Fruit fly (Drosophila melanogaster) whole organism, embryonic: ENCODE results near the gene 5-HT2B.

Source experiments
- Bgb ChIP-seq: fragments of 200-800 bp; sonication (Bioruptor generic); IDR thresholded peaks from 2 replicates; pipeline ENCODE4 v1.3.6; 2022; ENCODE audit warnings: missing biosample characterization, missing genetic modification characterization; ENCODE audit not compliant: partially characterized antibody
- CG11456 ChIP-seq: fragments of 200-800 bp; sonication (Bioruptor generic); IDR thresholded peaks from 3 replicates; pipeline ENCODE4 v1.3.6; 2022; ENCODE audit warnings: missing biosample characterization, missing genetic modification characterization
- CG11560 ChIP-seq: fragments of 200-800 bp; sonication (Bioruptor generic); IDR thresholded peaks from 3 replicates; pipeline ENCODE4 v1.3.6; 2022; ENCODE audit warnings: missing biosample characterization, missing genetic modification characterization
- CG12391 ChIP-seq: fragments of 200-800 bp; sonication (Bioruptor generic); optimal IDR thresholded peaks from 3 replicates; lab custom pipeline; 2018; ENCODE audit warnings: missing biosample characterization, mild to moderate bottlenecking, missing genetic modification characterization, moderate library complexity
- CG12659 ChIP-seq: fragments of 200-800 bp; sonication (Bioruptor generic); optimal IDR thresholded peaks from 3 replicates; lab custom pipeline; 2017; ENCODE audit warnings: mild to moderate bottlenecking, missing biosample characterization, missing genetic modification reagents, missing genetic modification characterization
- CG13287 ChIP-seq: fragments of 200-800 bp; sonication (Bioruptor generic); IDR thresholded peaks from 2 replicates; pipeline ENCODE4 v1.3.6; 2022; ENCODE audit warnings: missing biosample characterization, missing genetic modification characterization; ENCODE audit not compliant: partially characterized antibody
- CG13296 ChIP-seq: fragments of 200-800 bp; sonication (Bioruptor generic); optimal IDR thresholded peaks from 3 replicates; lab custom pipeline; 2018; ENCODE audit warnings: missing biosample characterization, mild to moderate bottlenecking, missing genetic modification characterization
- CG14050 ChIP-seq: fragments of 200-800 bp; sonication (Bioruptor generic); IDR thresholded peaks from 3 replicates; pipeline ENCODE4 v1.3.6; 2022; ENCODE audit warnings: missing biosample characterization, missing genetic modification characterization
- CG16779 ChIP-seq: fragments of 200-800 bp; sonication (Bioruptor generic); IDR thresholded peaks from 2 replicates; pipeline ENCODE4 v1.3.6; 2022; ENCODE audit warnings: missing biosample characterization, missing genetic modification characterization
- CG16863 ChIP-seq: fragments of 200-800 bp; sonication (Bioruptor generic); optimal IDR thresholded peaks from 3 replicates; lab custom pipeline; 2016; ENCODE audit warnings: missing biosample characterization, missing genetic modification characterization
- CG2199 ChIP-seq: fragments of 200-800 bp; sonication (Bioruptor generic); IDR thresholded peaks from 3 replicates; pipeline ENCODE4 v1.3.6; 2022; ENCODE audit warnings: missing biosample characterization, missing genetic modification characterization
- CG3065 ChIP-seq: fragments of 200-800 bp; sonication (Bioruptor generic); optimal IDR thresholded peaks from 2 replicates; lab custom pipeline; 2016; ENCODE audit warnings: missing biosample characterization, missing genetic modification characterization
- CG3163 ChIP-seq: fragments of 200-800 bp; sonication (Bioruptor generic); optimal IDR thresholded peaks from 3 replicates; lab custom pipeline; 2016; ENCODE audit warnings: missing biosample characterization, missing genetic modification characterization
- CG34422 ChIP-seq: fragments of 200-800 bp; sonication (Bioruptor generic); IDR thresholded peaks from 3 replicates; pipeline ENCODE4 v1.3.6; 2022; ENCODE audit warnings: missing biosample characterization, missing genetic modification characterization
- CG3838 ChIP-seq: fragments of 200-800 bp; sonication (Bioruptor generic); optimal IDR thresholded peaks from 3 replicates; lab custom pipeline; 2016; ENCODE audit warnings: missing biosample characterization, missing genetic modification characterization
- CG4328 ChIP-seq: fragments of 200-800 bp; sonication (Bioruptor generic); optimal IDR thresholded peaks from 3 replicates; lab custom pipeline; 2017; ENCODE audit warnings: missing biosample characterization, missing genetic modification reagents, missing genetic modification characterization
- CG5245 ChIP-seq: fragments of 200-800 bp; sonication (Bioruptor generic); optimal IDR thresholded peaks from 3 replicates; lab custom pipeline; 2016; ENCODE audit warnings: missing biosample characterization, missing genetic modification characterization
- CG5953 ChIP-seq: fragments of 200-800 bp; sonication (Bioruptor generic); IDR thresholded peaks from 2 replicates; pipeline ENCODE4 v1.3.6; 2022; ENCODE audit warnings: missing biosample characterization, missing genetic modification characterization
- CG6254 ChIP-seq: fragments of 200-800 bp; sonication (Bioruptor generic); optimal IDR thresholded peaks from 3 replicates; lab custom pipeline; 2017; ENCODE audit warnings: mild to moderate bottlenecking, missing biosample characterization, missing genetic modification reagents, missing genetic modification characterization
- CG6765 ChIP-seq: fragments of 200-800 bp; sonication (Bioruptor generic); optimal IDR thresholded peaks from 3 replicates; lab custom pipeline; 2017; ENCODE audit warnings: missing biosample characterization, mild to moderate bottlenecking, missing genetic modification characterization
- CG8388 ChIP-seq: fragments of 200-800 bp; sonication (Bioruptor generic); optimal IDR thresholded peaks from 2 replicates; lab custom pipeline; 2019; ENCODE audit warnings: missing biosample characterization, mild to moderate bottlenecking, missing genetic modification characterization, moderate library complexity
- CG9215 ChIP-seq: fragments of 200-800 bp; sonication (Bioruptor generic); IDR thresholded peaks from 2 replicates; pipeline ENCODE4 v1.3.6; 2022; ENCODE audit warnings: missing biosample characterization, missing genetic modification characterization
- CG9437 ChIP-seq: fragments of 200-800 bp; sonication (Bioruptor generic); optimal IDR thresholded peaks from 2 replicates; lab custom pipeline; 2018; ENCODE audit warnings: missing biosample characterization, mild to moderate bottlenecking, missing genetic modification characterization
- D ChIP-seq, 2 experiments: fragments of 200-800 bp in 1 of 2; fragments of >200 bp in 1 of 2; sonication (Bioruptor generic) in 1 of 2; optimal IDR thresholded peaks; 2 replicates in 1 of 2; 3 replicates in 1 of 2; lab custom pipeline; 2017; ENCODE audit warnings: mild to moderate bottlenecking in 1 of 2, missing biosample characterization in 1 of 2, missing genetic modification characterization in 1 of 2, missing genetic modification reagents in 1 of 2
- Drgx ChIP-seq: fragments of 200-800 bp; sonication (Bioruptor generic); IDR thresholded peaks from 2 replicates; pipeline ENCODE4 v1.3.6; 2022; ENCODE audit warnings: missing biosample characterization, missing genetic modification characterization
- Hand ChIP-seq: fragments of 200-800 bp; sonication (Bioruptor generic); optimal IDR thresholded peaks from 2 replicates; lab custom pipeline; 2017; ENCODE audit warnings: mild to moderate bottlenecking, missing biosample characterization, missing genetic modification reagents, missing genetic modification characterization
- Hr3 ChIP-seq: fragments of 200-800 bp; sonication (Bioruptor generic); optimal IDR thresholded peaks from 3 replicates; lab custom pipeline; 2016; ENCODE audit warnings: missing biosample characterization, missing genetic modification characterization
- Hsf ChIP-seq: fragments of 200-800 bp; sonication (Bioruptor generic); optimal IDR thresholded peaks from 3 replicates; lab custom pipeline; 2016; ENCODE audit warnings: missing biosample characterization, missing genetic modification characterization
- Med ChIP-seq: fragments of 200-800 bp; sonication (Bioruptor generic); peaks from one replicate; lab custom pipeline; 2016; ENCODE audit warnings: missing biosample characterization, missing genetic modification characterization, mild to moderate bottlenecking, inconsistent platforms, moderate library complexity
- Side ChIP-seq: fragments of 200-800 bp; sonication (Bioruptor generic); optimal IDR thresholded peaks from 2 replicates; lab custom pipeline; 2016; ENCODE audit warnings: missing biosample characterization, missing genetic modification characterization
- Usf ChIP-seq: fragments of 200-800 bp; sonication (Bioruptor generic); optimal IDR thresholded peaks from 2 replicates; lab custom pipeline; 2017; ENCODE audit warnings: missing genotype, missing biosample characterization, missing genetic modification characterization
- Xrp1 ChIP-seq: fragments of 200-800 bp; sonication (Bioruptor generic); IDR thresholded peaks from 2 replicates; pipeline ENCODE4 v1.3.6; 2022; ENCODE audit warnings: missing biosample characterization, missing genetic modification characterization
- bowl ChIP-seq: fragments of 200-800 bp; sonication (Bioruptor generic); IDR thresholded peaks from 2 replicates; pipeline ENCODE4 v1.3.6; 2022; ENCODE audit warnings: missing biosample characterization, missing genetic modification characterization
- cad ChIP-seq: fragments of >200 bp; optimal IDR thresholded peaks from 2 replicates; lab custom pipeline; 2017; ENCODE audit warnings: missing biosample characterization, missing genetic modification characterization
- dati ChIP-seq: fragments of 200-800 bp; sonication (Bioruptor generic); IDR thresholded peaks from 2 replicates; pipeline ENCODE4 v1.3.6; 2022; ENCODE audit warnings: missing biosample characterization, missing genetic modification characterization
- dimm ChIP-seq: fragments of 200-800 bp; sonication (Bioruptor generic); IDR thresholded peaks from 2 replicates; pipeline ENCODE4 v1.3.6; 2022; ENCODE audit warnings: missing biosample characterization, missing genetic modification characterization
- dysf ChIP-seq: fragments of 200-800 bp; sonication (Bioruptor generic); IDR thresholded peaks from 3 replicates; pipeline ENCODE4 v1.3.6; 2022; ENCODE audit warnings: missing biosample characterization, missing genetic modification characterization
- en ChIP-seq: fragments of 200-800 bp; sonication (Bioruptor generic); optimal IDR thresholded peaks from 2 replicates; lab custom pipeline; 2016; ENCODE audit warnings: missing biosample characterization, missing genetic modification characterization
- gce ChIP-seq: fragments of 200-800 bp; sonication (Bioruptor generic); IDR thresholded peaks from 3 replicates; pipeline ENCODE4 v1.3.6; 2022; ENCODE audit warnings: missing biosample characterization, missing genetic modification characterization
- ham ChIP-seq: fragments of 200-800 bp; sonication (Bioruptor generic); IDR thresholded peaks from 2 replicates; pipeline ENCODE4 v1.3.6; 2022; ENCODE audit warnings: missing biosample characterization, missing genetic modification characterization
- hth ChIP-seq: fragments of >200 bp; optimal IDR thresholded peaks from 2 replicates; lab custom pipeline; 2017; ENCODE audit warnings: inconsistent platforms
- klu ChIP-seq: fragments of 200-800 bp; sonication (Bioruptor generic); IDR thresholded peaks from 2 replicates; pipeline ENCODE4 v1.3.6; 2022; ENCODE audit warnings: missing biosample characterization, missing genetic modification characterization
- nerfin-1 ChIP-seq: fragments of 200-800 bp; sonication (Bioruptor generic); optimal IDR thresholded peaks from 3 replicates; lab custom pipeline; 2019; ENCODE audit warnings: missing biosample characterization, mild to moderate bottlenecking, missing genetic modification characterization, moderate library complexity
- nom ChIP-seq: fragments of 200-800 bp; sonication (Bioruptor generic); optimal IDR thresholded peaks from 2 replicates; lab custom pipeline; 2017; ENCODE audit warnings: missing biosample characterization, missing genetic modification characterization, mild to moderate bottlenecking, moderate library complexity, missing genetic modification reagents
- sd ChIP-seq: fragments of 200-800 bp; sonication (Bioruptor generic); optimal IDR thresholded peaks from 3 replicates; lab custom pipeline; 2018; ENCODE audit warnings: missing biosample characterization, mild to moderate bottlenecking, missing genetic modification characterization, moderate library complexity
- sim ChIP-seq: fragments of 200-800 bp; sonication (Bioruptor generic); IDR thresholded peaks from 2 replicates; pipeline ENCODE4 v1.3.6; 2022; ENCODE audit warnings: missing biosample characterization, missing genetic modification characterization
- twi ChIP-seq: fragments of 200-800 bp; optimal IDR thresholded peaks from 2 replicates; lab custom pipeline; 2019; ENCODE audit warnings: missing biosample characterization, mild to moderate bottlenecking, missing genetic modification characterization, moderate library complexity
- wor ChIP-seq: fragments of 200-800 bp; sonication (Bioruptor generic); IDR thresholded peaks from 2 replicates; pipeline ENCODE4 v1.3.6; 2022; ENCODE audit warnings: missing biosample characterization, missing genetic modification characterization
- zfh1 ChIP-seq: fragments of 200-800 bp; sonication (Bioruptor generic); IDR thresholded peaks from 3 replicates; pipeline ENCODE4 v1.3.6; 2022; ENCODE audit warnings: missing biosample characterization, missing genetic modification characterization
- zfh2 ChIP-seq: fragments of 200-800 bp; sonication (Bioruptor generic); optimal IDR thresholded peaks from 2 replicates; lab custom pipeline; 2016; ENCODE audit warnings: missing biosample characterization, missing genetic modification characterization

The 5-HT2B gene

DNA sequence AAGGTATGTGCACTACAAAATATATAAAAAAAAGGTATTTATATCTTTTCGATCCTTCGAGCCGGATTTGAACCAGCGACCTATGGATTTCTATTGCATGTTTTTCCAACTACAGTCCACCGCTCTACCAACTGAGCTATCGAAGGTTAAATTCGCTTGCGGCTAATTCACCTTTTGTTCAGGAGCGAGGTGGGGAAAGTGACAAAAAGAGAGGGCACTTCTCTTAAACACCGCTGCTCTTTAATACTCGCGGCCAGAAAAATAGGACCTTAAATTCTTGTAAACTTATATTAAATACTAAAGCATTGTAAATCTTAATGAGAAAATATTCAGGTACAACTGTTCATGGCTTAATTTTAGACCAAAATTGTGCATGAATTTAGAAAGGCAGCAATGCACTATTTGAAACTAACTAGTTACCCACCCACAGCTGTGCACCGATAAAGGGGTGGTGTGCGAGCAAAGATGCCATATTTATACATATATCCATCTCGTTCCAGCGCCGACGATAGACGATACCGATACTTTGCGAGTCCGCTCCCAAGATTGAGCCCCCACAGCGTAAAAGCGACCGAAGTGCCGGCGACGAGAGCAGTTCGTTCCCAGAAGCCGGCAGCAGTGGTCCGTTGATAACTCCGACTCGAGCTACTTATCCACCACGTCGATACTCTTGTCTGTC, 91.2 kb downstream of the 5-HT2B start (continued):
- TF ChIP-seq CG3838 (GFP tag; lab: Kevin White, UChicago), result peak; percentile 93
- TF ChIP-seq wor (GFP tag; lab: Robert Waterston, UW), result peak; percentile 90
- TF ChIP-seq sim (GFP tag; lab: Robert Waterston, UW), result peak; percentile 96
- peak; percentile 97 for TF ChIP-seq dysf
- peak; percentile 99 for TF ChIP-seq CG12391 (tag; lab: Kevin White, UChicago)
- TF ChIP-seq ham (GFP tag; lab: Robert Waterston, UW), result peak; percentile 85
- peak; percentile 98 for TF ChIP-seq CG6765 (GFP tag; lab: Kevin White, UChicago)
- TF ChIP-seq nerfin-1, result peak; percentile 96
- TF ChIP-seq Bgb (GFP tag; lab: Robert Waterston, UW), result peak; percentile 66
- TF ChIP-seq Hr3 (GFP tag; lab: Kevin White, UChicago), result peak; percentile 96
- TF ChIP-seq zfh2 (GFP tag; lab: Kevin White, UChicago), result peak; percentile 96
- TF ChIP-seq CG34422 (GFP tag; lab: Robert Waterston, UW), result peak; percentile 97
- TF ChIP-seq Hsf (GFP tag; lab: Kevin White, UChicago), result peak; percentile 98
- TF ChIP-seq dati (GFP tag; lab: Robert Waterston, UW), result peak; percentile 94
- peak; percentile 98 for TF ChIP-seq CG13296 (GFP tag; lab: Kevin White, UChicago)
- TF ChIP-seq gce (GFP tag; lab: Robert Waterston, UW), result peak; percentile 96
- TF ChIP-seq CG2199, result peak; percentile 96
- peak; percentile 96 for TF ChIP-seq en
- peak; percentile 98 for TF ChIP-seq CG16863 (GFP tag; lab: Kevin White, UChicago)
- peak; percentile 98 for TF ChIP-seq CG8388
- TF ChIP-seq CG5953 (GFP tag; lab: Robert Waterston, UW), result peak; percentile 95
- peak; percentile 84 for TF ChIP-seq CG11560 (tag; lab: Robert Waterston, UW)
- TF ChIP-seq CG11456, result peak; percentile 94
- TF ChIP-seq Med (GFP tag; lab: Kevin White, UChicago), result peak; percentile 100
- peak; percentile 98 for TF ChIP-seq Hand (GFP tag; lab: Kevin White, UChicago)
- TF ChIP-seq bowl, result peak; percentile 91
- peak; percentile 99 for TF ChIP-seq CG12659
- peak; percentile 97 for TF ChIP-seq CG5245 (GFP tag; lab: Kevin White, UChicago)
- peak; percentile 86 for TF ChIP-seq CG3065
- TF ChIP-seq sd, result peak; percentile 92
- TF ChIP-seq CG16779 (GFP tag; lab: Robert Waterston, UW), result peak; percentile 96
- peak; percentile 89 for TF ChIP-seq CG9215
- TF ChIP-seq Side (GFP tag; lab: Kevin White, UChicago), result peak; percentile 98
- TF ChIP-seq nom (GFP tag; lab: Kevin White, UChicago), result peak; percentile 96
- TF ChIP-seq CG13287 (GFP tag; lab: Robert Waterston, UW), result peak; percentile 75
- peak; percentile 96 for TF ChIP-seq CG4328 (GFP tag; lab: Kevin White, UChicago)
- TF ChIP-seq klu, result peak; percentile 84
- TF ChIP-seq hth (lab: Kevin White, UChicago), result no peak
- no peak for TF ChIP-seq cad (GFP tag; lab: Kevin White, UChicago)
- peak; percentile 97 for TF ChIP-seq CG14050 (GFP tag; lab: Robert Waterston, UW)
- peak; percentile 91 for TF ChIP-seq twi (tag; lab: Kevin White, UChicago)
- peak; percentile 97 for TF ChIP-seq CG6254
- peak; percentile 96 for TF ChIP-seq Usf (GFP tag; lab: Kevin White, UChicago)
- TF ChIP-seq dimm (GFP tag; lab: Robert Waterston, UW), result peak; percentile 82
- TF ChIP-seq zfh1 (GFP tag; lab: Robert Waterston, UW), result peak; percentile 98
- TF ChIP-seq Drgx, result peak; percentile 98
- peak; percentile 91 for TF ChIP-seq CG9437 (GFP tag; lab: Kevin White, UChicago)
- no peak for TF ChIP-seq D (optimal IDR thresholded peaks at IDR 0.05; lab: Kevin White, UChicago)
- TF ChIP-seq D (GFP tag; optimal IDR thresholded peaks at IDR 0.05; lab: Kevin White, UChicago), result peak; percentile 97
- peak; percentile 100 for TF ChIP-seq CG3163 (GFP tag; lab: Kevin White, UChicago)
- TF ChIP-seq Xrp1, result peak; percentile 99
